Worm (Caenorhabditis elegans) whole organism, midembryonic: Measurements from ENCODE around the gene gpa-1.

ENCODE experiments used
- T22C8.4 ChIP-seq: fragments of 200-800 bp; sonication (Bioruptor generic); IDR thresholded peaks from 2 replicates; pipeline ENCODE4 v1.3.6; 2022; ENCODE audit warnings: missing genetic modification characterization, missing compliant biosample characterization
- cog-1 ChIP-seq: sonication (generic microtip); optimal IDR thresholded peaks from 2 replicates; lab custom pipeline; 2016; ENCODE audit warnings: missing genetic modification characterization, missing compliant biosample characterization
- flt-1 ChIP-seq: fragments of 200-800 bp; sonication (Bioruptor generic); IDR thresholded peaks from 2 replicates; pipeline ENCODE4 v1.3.6; 2022; ENCODE audit warnings: missing genetic modification characterization, missing compliant biosample characterization
- klf-2 ChIP-seq: fragments of 200-800 bp; sonication (Bioruptor generic); conservative IDR thresholded peaks from 2 replicates; pipeline ENCODE4 v1.3.6; 2022; ENCODE audit warnings: missing genetic modification reagents, missing genetic modification characterization, missing compliant biosample characterization
- med-1 ChIP-seq: sonication (generic microtip); optimal IDR thresholded peaks from 2 replicates; lab custom pipeline; 2017; ENCODE audit warnings: missing genetic modification characterization, mild to moderate bottlenecking, missing compliant biosample characterization, antibody characterized with exemption, missing genetic modification reagents; ENCODE audit not compliant: insufficient read depth
- ref-1 ChIP-seq: fragments of 200-800 bp; sonication (Bioruptor generic); conservative IDR thresholded peaks from 2 replicates; pipeline ENCODE4 v1.3.6; 2022; ENCODE audit warnings: missing genetic modification reagents, missing genetic modification characterization, missing compliant biosample characterization
- ztf-29 ChIP-seq: fragments of 200-800 bp; sonication (Bioruptor generic); IDR thresholded peaks from 2 replicates; pipeline ENCODE4 v1.3.6; 2022; ENCODE audit warnings: missing genetic modification reagents, missing genetic modification characterization, missing compliant biosample characterization

ce11 chrV:11214569-11214968, 37.1 kb upstream of the gpa-1 start:
- TF ChIP-seq ztf-29 (no peak), ref-1 (GFP tag; lab: Robert Waterston, UW) (no peak), med-1 (GFP tag; lab: Kevin White, UChicago) (no peak), klf-2 (GFP tag; lab: Robert Waterston, UW) (no peak), flt-1 (GFP tag; lab: Robert Waterston, UW) (no peak), cog-1 (tag; lab: Kevin White, UChicago) (no peak), T22C8.4 (no peak)
